Worm (Caenorhabditis elegans): ENCODE results near the gene T05A8.2.

DNA sequence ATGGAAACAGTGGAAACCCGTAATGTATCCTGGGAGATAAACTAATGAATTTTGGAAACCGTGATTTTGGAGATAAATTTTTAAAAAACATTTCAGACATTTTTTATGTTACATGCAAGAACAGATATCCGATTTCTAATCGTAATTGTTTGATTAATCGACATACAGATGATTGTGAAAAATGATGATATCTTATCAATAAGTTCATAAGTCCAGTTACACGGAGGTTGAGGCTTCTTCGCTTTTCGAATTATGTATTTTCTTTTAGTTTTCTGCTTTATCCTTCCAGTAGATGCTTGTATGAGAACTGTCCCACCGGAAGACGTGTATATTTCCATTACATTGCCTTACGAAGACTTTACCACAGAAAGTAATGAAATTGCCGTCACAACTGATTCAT, 45.2 kb downstream of the T05A8.2 start, which contains the start of gene F22E5.22:
- TF ChIP-seq ztf-11 (tag; optimal IDR thresholded peaks at IDR 0.05) = no peak
- no peak for TF ChIP-seq snpc-4 (tag; optimal IDR thresholded peaks at IDR 0.05)
- no peak for TF ChIP-seq nhr-76 (tag; optimal IDR thresholded peaks at IDR 0.05)
- TF ChIP-seq mep-1 (tag; optimal IDR thresholded peaks at IDR 0.05) = no peak
- TF ChIP-seq ces-1 (GFP tag; optimal IDR thresholded peaks at IDR 0.05) = no peak
- no peak for TF ChIP-seq drap-1 (GFP tag; optimal IDR thresholded peaks at IDR 0.05)
- no peak for TF ChIP-seq sptf-1 (tag; optimal IDR thresholded peaks at IDR 0.05)
- no peak for TF ChIP-seq lin-13 (tag; optimal IDR thresholded peaks at IDR 0.05)
- TF ChIP-seq nhr-237 (tag; optimal IDR thresholded peaks at IDR 0.05) = no peak
- TF ChIP-seq lin-32 (GFP tag; optimal IDR thresholded peaks at IDR 0.05) = no peak

Data from whole organism, mixed stage, embryonic.